Fruit fly (Drosophila melanogaster): ENCODE data around the gene CG13766.

The CG13766 gene

dm6 chr2L:6562358-6562687, 3.7 kb downstream of the CG13766 start:
- TF ChIP-seq Myc (optimal IDR thresholded peaks at IDR 0.05) (no peak), h (optimal IDR thresholded peaks at IDR 0.05) (no peak), ttk (optimal IDR thresholded peaks at IDR 0.05) (no peak), insv (optimal IDR thresholded peaks at IDR 0.05) (no peak), Sin3A (optimal IDR thresholded peaks at IDR 0.05) (no peak), psq (optimal IDR thresholded peaks at IDR 0.05) (no peak)

- no peak for TF ChIP-seq h (optimal IDR thresholded peaks at IDR 0.05)
- no peak for TF ChIP-seq Sin3A (optimal IDR thresholded peaks at IDR 0.05)
- TF ChIP-seq psq (optimal IDR thresholded peaks at IDR 0.05), result no peak
- TF ChIP-seq insv (optimal IDR thresholded peaks at IDR 0.05), result no peak
- TF ChIP-seq ttk (optimal IDR thresholded peaks at IDR 0.05), result no peak
- no peak for TF ChIP-seq Myc (optimal IDR thresholded peaks at IDR 0.05)
Measured at dm6 chr2L:6561463-6562357, 4.3 kb downstream of the CG13766 start, which contains the start of the genes Trmt6 and Ent2. TSS of gene Trmt6 (minus strand) at chr2L:6562289. TSS of gene Ent2 (plus strand) at chr2L:6562325.

dm6 chr2L:6559131-6559530, 6.8 kb downstream of the CG13766 start, which contains the start of gene COX5BL:
TSS of gene COX5BL (plus strand) at chr2L:6559431.
- TF ChIP-seq insv (optimal IDR thresholded peaks at IDR 0.05) (no peak), psq (optimal IDR thresholded peaks at IDR 0.05) (no peak), Sin3A (optimal IDR thresholded peaks at IDR 0.05) (no peak)

DNA sequence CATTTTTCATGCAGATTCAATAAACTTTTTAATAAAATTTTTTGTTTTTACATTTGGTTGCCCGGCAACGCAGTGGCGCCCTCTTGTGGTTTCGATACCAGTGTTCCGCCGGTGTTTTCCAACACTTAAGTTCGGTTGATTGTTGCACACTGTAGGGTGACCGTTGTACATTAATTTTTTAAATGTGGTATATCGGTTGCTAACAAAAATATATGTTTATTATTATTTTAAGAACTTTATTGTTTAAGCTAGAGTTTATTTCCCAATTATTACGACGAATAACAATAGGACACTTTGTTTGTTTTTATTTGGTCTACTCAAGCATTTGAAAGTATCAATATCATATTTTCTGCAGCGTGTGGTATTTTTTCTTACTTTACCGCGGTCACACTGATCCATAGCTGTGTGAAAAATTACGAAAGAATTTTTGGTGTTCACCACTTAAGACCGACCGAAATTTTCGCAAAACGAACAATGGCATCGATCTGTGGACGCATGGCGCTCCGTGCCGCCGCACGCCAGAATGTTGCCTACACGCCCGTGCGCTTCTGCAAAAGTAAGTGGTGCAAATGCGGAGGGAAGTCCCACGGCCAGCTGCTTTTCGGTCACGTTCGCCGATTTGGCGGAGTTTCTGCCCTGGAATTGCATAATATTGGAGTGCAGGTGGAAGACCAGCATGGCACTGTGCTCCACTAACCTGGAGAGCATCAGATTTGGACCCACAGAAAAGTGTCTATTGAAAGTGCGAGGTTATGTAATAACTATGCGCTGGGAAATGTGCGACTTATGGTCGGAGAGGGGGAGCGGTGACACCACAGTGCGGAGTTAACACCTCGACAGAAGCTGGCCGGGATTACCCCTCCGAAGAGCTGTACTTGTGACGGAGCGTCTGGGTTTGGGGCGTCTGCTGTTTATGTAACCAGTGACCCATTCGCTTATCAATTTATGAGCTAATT, 8.3 kb downstream of the CG13766 start, which contains the start of the genes IFT52 and COX5B:
TSS of gene IFT52 (minus strand) at position 74 of the 956 bp plus-strand sequence.
TSS of gene COX5B (plus strand) at position 372 of the 956 bp plus-strand sequence.
- TF ChIP-seq insv (optimal IDR thresholded peaks at IDR 0.05) (no peak), Myc (optimal IDR thresholded peaks at IDR 0.05) (no peak), Sin3A (optimal IDR thresholded peaks at IDR 0.05) (no peak), ttk (optimal IDR thresholded peaks at IDR 0.05) (no peak), psq (optimal IDR thresholded peaks at IDR 0.05) (no peak), h (optimal IDR thresholded peaks at IDR 0.05) (no peak)

DNA sequence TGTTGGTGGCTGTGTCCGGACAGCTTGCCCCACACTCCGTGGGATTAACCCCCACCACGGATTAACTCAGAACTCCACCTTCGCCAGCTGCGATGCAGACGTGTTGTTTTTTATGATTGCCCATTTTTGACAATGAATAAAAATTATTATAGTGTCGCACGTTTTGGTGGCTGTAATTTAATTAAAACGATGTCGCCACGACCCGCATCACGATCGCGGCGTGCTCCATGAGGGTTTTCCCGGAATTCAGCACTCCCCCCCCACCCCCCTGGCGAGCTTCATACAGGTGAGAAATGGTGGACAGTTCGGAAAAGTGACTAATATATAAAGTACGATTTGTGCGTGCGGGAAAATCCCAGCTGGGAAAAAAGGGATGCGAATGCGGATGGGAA, 12.2 kb downstream of the CG13766 start:
- TF ChIP-seq Myc (optimal IDR thresholded peaks at IDR 0.05) (no peak), psq (optimal IDR thresholded peaks at IDR 0.05) (no peak), insv (optimal IDR thresholded peaks at IDR 0.05) (no peak)

- TF ChIP-seq ttk (optimal IDR thresholded peaks at IDR 0.05), result no peak
- TF ChIP-seq psq (optimal IDR thresholded peaks at IDR 0.05), result no peak
- no peak for TF ChIP-seq Myc (optimal IDR thresholded peaks at IDR 0.05)
- no peak for TF ChIP-seq Sin3A (optimal IDR thresholded peaks at IDR 0.05)
- no peak for TF ChIP-seq h (optimal IDR thresholded peaks at IDR 0.05)
- no peak for TF ChIP-seq insv (optimal IDR thresholded peaks at IDR 0.05)
Measured at dm6 chr2L:6553041-6553796, 12.8 kb downstream of the CG13766 start.

DNA sequence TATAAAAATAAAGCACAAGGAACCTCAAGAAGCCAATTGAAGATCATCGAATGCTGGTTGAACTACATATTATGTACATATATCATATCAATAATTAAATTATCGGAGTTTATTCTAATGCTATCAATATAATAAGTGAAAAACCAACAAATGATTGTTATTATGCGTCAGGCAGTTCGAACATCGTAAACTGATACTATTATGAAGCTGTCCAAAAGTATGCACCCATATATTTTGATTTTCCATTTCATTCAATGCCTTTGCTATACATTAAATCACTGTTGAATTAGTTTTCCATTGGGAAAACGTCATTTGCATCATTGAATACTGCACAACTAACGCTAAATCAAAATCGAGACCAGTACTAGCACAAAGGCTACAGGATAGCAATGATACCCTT, 13.6 kb downstream of the CG13766 start:
- TF ChIP-seq ttk (optimal IDR thresholded peaks at IDR 0.05), result no peak
- no peak for TF ChIP-seq Myc (optimal IDR thresholded peaks at IDR 0.05)
- TF ChIP-seq Sin3A (optimal IDR thresholded peaks at IDR 0.05), result no peak
- no peak for TF ChIP-seq insv (optimal IDR thresholded peaks at IDR 0.05)
- no peak for TF ChIP-seq h (optimal IDR thresholded peaks at IDR 0.05)
- no peak for TF ChIP-seq psq (optimal IDR thresholded peaks at IDR 0.05)

- TF ChIP-seq ttk (optimal IDR thresholded peaks at IDR 0.05) (no peak), Sin3A (optimal IDR thresholded peaks at IDR 0.05) (no peak), h (optimal IDR thresholded peaks at IDR 0.05) (no peak), Myc (optimal IDR thresholded peaks at IDR 0.05) (no peak), psq (optimal IDR thresholded peaks at IDR 0.05) (no peak), insv (optimal IDR thresholded peaks at IDR 0.05) (no peak)
Measured at dm6 chr2L:6551452-6551851, 14.5 kb downstream of the CG13766 start.

dm6 chr2L:6550809-6551208, 15.2 kb downstream of the CG13766 start:
- TF ChIP-seq ttk (optimal IDR thresholded peaks at IDR 0.05) (no peak), psq (optimal IDR thresholded peaks at IDR 0.05) (no peak), Myc (optimal IDR thresholded peaks at IDR 0.05) (no peak), h (optimal IDR thresholded peaks at IDR 0.05) (no peak), Sin3A (optimal IDR thresholded peaks at IDR 0.05) (no peak), insv (optimal IDR thresholded peaks at IDR 0.05) (no peak)

- TF ChIP-seq Sin3A (optimal IDR thresholded peaks at IDR 0.05) (no peak), insv (optimal IDR thresholded peaks at IDR 0.05) (no peak), psq (optimal IDR thresholded peaks at IDR 0.05) (no peak), ttk (optimal IDR thresholded peaks at IDR 0.05) (no peak)
Measured at dm6 chr2L:6547978-6548377, 18.0 kb downstream of the CG13766 start.

dm6 chr2L:6546883-6547471, 19.0 kb downstream of the CG13766 start, which contains the start of gene eya:
TSS of gene eya (minus strand) at chr2L:6546976.
- TF ChIP-seq psq (optimal IDR thresholded peaks at IDR 0.05), result no peak
- TF ChIP-seq Sin3A (optimal IDR thresholded peaks at IDR 0.05), result no peak
- no peak for TF ChIP-seq insv (optimal IDR thresholded peaks at IDR 0.05)
- no peak for TF ChIP-seq h (optimal IDR thresholded peaks at IDR 0.05)

Measured in Kc167 (cell line).